Fruit fly (Drosophila melanogaster) whole organism, prepupa: ENCODE data around the gene Mst85C.

Source experiments
- CG31627 ChIP-seq: fragments of 200-800 bp; sonication (Bioruptor generic); optimal IDR thresholded peaks from 3 replicates; lab custom pipeline; 2016; ENCODE audit warnings: missing biosample characterization, missing genetic modification characterization
- CG8632 ChIP-seq: fragments of 200-800 bp; sonication (Bioruptor generic); optimal IDR thresholded peaks from 3 replicates; lab custom pipeline; 2016; ENCODE audit warnings: missing biosample characterization, missing genetic modification characterization
- Hr38 ChIP-seq: sonication (Bioruptor generic); optimal IDR thresholded peaks from 2 replicates; lab custom pipeline; 2016; ENCODE audit warnings: missing biosample characterization, missing genetic modification characterization
- Smox ChIP-seq: fragments of 200-800 bp; sonication (Bioruptor generic); optimal IDR thresholded peaks from 3 replicates; lab custom pipeline; 2016; ENCODE audit warnings: missing biosample characterization, missing genetic modification characterization

DNA sequence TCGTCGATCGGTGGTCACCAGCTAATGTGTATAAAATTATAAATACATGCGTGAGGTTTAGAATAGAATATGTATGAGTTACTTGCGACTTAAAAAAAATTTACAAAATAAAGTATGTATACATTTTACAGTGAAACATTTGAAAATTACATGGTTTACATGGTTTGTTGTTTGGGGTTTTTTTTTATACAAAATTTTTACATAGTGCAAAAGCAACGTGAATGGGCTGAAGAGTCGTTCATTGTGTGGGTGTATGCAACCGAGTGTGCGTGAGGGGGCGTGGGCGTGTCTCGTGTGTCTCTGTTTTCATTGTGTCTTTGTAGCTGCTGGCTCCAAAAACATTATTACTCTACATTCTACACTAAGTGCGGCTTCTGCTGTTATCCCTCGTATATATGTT is 21.4 kb downstream of the Mst85C start:
- TF ChIP-seq CG31627 (GFP tag; lab: Kevin White, UChicago) (no peak), CG8632 (GFP tag; lab: Kevin White, UChicago) (no peak), Smox (GFP tag; lab: Kevin White, UChicago) (no peak), Hr38 (no peak)
